Worm (Caenorhabditis elegans): ENCODE data around the gene twk-17.

ce11 chrX:7640391-7640790 is 32.5 kb upstream of the twk-17 start:
- TF ChIP-seq tbx-11 (GFP tag; IDR thresholded peaks at IDR 0.05) (no peak), ama-1 (optimal IDR thresholded peaks at IDR 0.05) (no peak), hmbx-1 (tag; optimal IDR thresholded peaks at IDR 0.05) (no peak), tra-4 (tag; optimal IDR thresholded peaks at IDR 0.05) (no peak), flt-1 (GFP tag; IDR thresholded peaks at IDR 0.05) (no peak), ets-7 (tag; optimal IDR thresholded peaks at IDR 0.05) (no peak), pes-1 (GFP tag; IDR thresholded peaks at IDR 0.05) (no peak), scrt-1 (GFP tag; IDR thresholded peaks at IDR 0.05) (no peak), B0310.2 (tag; optimal IDR thresholded peaks at IDR 0.05) (no peak)
